Worm (Caenorhabditis elegans) whole organism, mixed stage, embryonic: ENCODE data around the gene Y32G9A.5.

Experiments
- M03D4.4 ChIP-seq: sonication (generic microtip); optimal IDR thresholded peaks from 2 replicates; lab custom pipeline; 2017; ENCODE audit warnings: mild to moderate bottlenecking, missing genetic modification characterization, missing compliant biosample characterization
- bed-3 ChIP-seq: fragments of 200-800 bp; sonication (Bioruptor generic); optimal IDR thresholded peaks from 3 replicates; lab custom pipeline; 2018; ENCODE audit warnings: mild to moderate bottlenecking, missing genetic modification characterization, moderate library complexity, missing compliant biosample characterization
- blmp-1 ChIP-seq: fragments of 150-350 bp; optimal IDR thresholded peaks from 2 replicates; lab custom pipeline; 2014; ENCODE audit warnings: missing biosample characterization, missing genetic modification characterization
- ceh-39 ChIP-seq: fragments of 150-350 bp; optimal IDR thresholded peaks from 2 replicates; lab custom pipeline; 2014; ENCODE audit warnings: missing biosample characterization, missing genetic modification characterization
- ceh-83 ChIP-seq: fragments of 200-800 bp; sonication (Bioruptor generic); optimal IDR thresholded peaks from 2 replicates; lab custom pipeline; 2018; ENCODE audit warnings: mild to moderate bottlenecking, missing genetic modification characterization, missing compliant biosample characterization
- ces-1 ChIP-seq: fragments of 150-350 bp; optimal IDR thresholded peaks from 2 replicates; lab custom pipeline; 2014; ENCODE audit warnings: missing biosample characterization, missing genetic modification reagents, missing genetic modification characterization
- cnd-1 ChIP-seq: fragments of 200-800 bp; sonication (Bioruptor generic); optimal IDR thresholded peaks from 2 replicates; lab custom pipeline; 2018; ENCODE audit warnings: mild to moderate bottlenecking, missing genetic modification characterization, missing compliant biosample characterization
- drap-1 ChIP-seq: fragments of 200-800 bp; sonication (Bioruptor generic); optimal IDR thresholded peaks from 3 replicates; lab custom pipeline; 2018; ENCODE audit warnings: mild to moderate bottlenecking, missing genetic modification characterization, missing compliant biosample characterization
- elt-1 ChIP-seq: sonication (generic microtip); optimal IDR thresholded peaks from 2 replicates; lab custom pipeline; 2017; ENCODE audit warnings: missing genetic modification characterization, mild to moderate bottlenecking, missing compliant biosample characterization, antibody characterized with exemption, moderate library complexity, borderline replicate concordance; ENCODE audit not compliant: insufficient read depth
- elt-3 ChIP-seq: fragments of 150-350 bp; optimal IDR thresholded peaks from 2 replicates; lab custom pipeline; 2014; ENCODE audit warnings: missing biosample characterization, missing genetic modification characterization
- flh-1 ChIP-seq: fragments of 200-800 bp; sonication (Bioruptor generic); optimal IDR thresholded peaks from 2 replicates; lab custom pipeline; 2018; ENCODE audit warnings: mild to moderate bottlenecking, missing genetic modification characterization, moderate library complexity, missing compliant biosample characterization
- ham-2 ChIP-seq: fragments of 200-800 bp; sonication (Bioruptor generic); optimal IDR thresholded peaks from 2 replicates; lab custom pipeline; 2018; ENCODE audit warnings: mild to moderate bottlenecking, missing genetic modification characterization, missing compliant biosample characterization
- hlh-1 ChIP-seq: fragments of 150-350 bp; optimal IDR thresholded peaks from 2 replicates; lab custom pipeline; 2014; ENCODE audit warnings: missing biosample characterization, missing genetic modification reagents, missing genetic modification characterization
- lin-32 ChIP-seq: fragments of 200-800 bp; sonication (Bioruptor generic); optimal IDR thresholded peaks from 2 replicates; lab custom pipeline; 2018; ENCODE audit warnings: mild to moderate bottlenecking, missing genetic modification characterization, missing compliant biosample characterization
- lsy-2 ChIP-seq: fragments of 150-350 bp; optimal IDR thresholded peaks from 2 replicates; lab custom pipeline; 2014; ENCODE audit warnings: missing biosample characterization, missing genetic modification characterization
- mab-5 ChIP-seq: fragments of 150-350 bp; optimal IDR thresholded peaks from 2 replicates; lab custom pipeline; 2014; ENCODE audit warnings: missing biosample characterization, missing genetic modification characterization
- mep-1 ChIP-seq: fragments of 150-350 bp; optimal IDR thresholded peaks from 2 replicates; lab custom pipeline; 2017; ENCODE audit warnings: missing biosample characterization, missing genetic modification reagents, missing genetic modification characterization, inconsistent platforms
- mls-2 ChIP-seq: sonication (generic microtip); optimal IDR thresholded peaks from 2 replicates; lab custom pipeline; 2016; ENCODE audit warnings: mild to moderate bottlenecking, missing genetic modification characterization, moderate library complexity, missing compliant biosample characterization
- nhr-12 ChIP-seq: fragments of 150-350 bp; optimal IDR thresholded peaks from 2 replicates; lab custom pipeline; 2014; ENCODE audit warnings: missing biosample characterization, missing genetic modification characterization
- nhr-237 ChIP-seq: fragments of 150-350 bp; optimal IDR thresholded peaks from 2 replicates; lab custom pipeline; 2014; ENCODE audit warnings: missing biosample characterization, missing genetic modification characterization
- nhr-28 ChIP-seq: fragments of 150-350 bp; optimal IDR thresholded peaks from 2 replicates; lab custom pipeline; 2014; ENCODE audit warnings: missing biosample characterization, missing genetic modification characterization
- nhr-76 ChIP-seq: sonication (generic microtip); optimal IDR thresholded peaks from 2 replicates; lab custom pipeline; 2017; ENCODE audit warnings: missing biosample characterization, missing genetic modification characterization
- pha-4 ChIP-seq: fragments of 150-350 bp; optimal IDR thresholded peaks from 2 replicates; lab custom pipeline; 2018; ENCODE audit warnings: missing biosample characterization, missing genetic modification reagents, missing genetic modification characterization
- sem-2 ChIP-seq: fragments of 200-800 bp; sonication (Bioruptor generic); optimal IDR thresholded peaks from 2 replicates; lab custom pipeline; 2018; ENCODE audit warnings: mild to moderate bottlenecking, missing genetic modification characterization, missing compliant biosample characterization
- snpc-4 ChIP-seq: fragments of 150-350 bp; optimal IDR thresholded peaks from 2 replicates; lab custom pipeline; 2014; ENCODE audit warnings: missing biosample characterization, missing genetic modification characterization
- sptf-1 ChIP-seq: sonication (generic microtip); optimal IDR thresholded peaks from 2 replicates; lab custom pipeline; 2017; ENCODE audit warnings: mild to moderate bottlenecking, missing genetic modification characterization, moderate library complexity, missing compliant biosample characterization
- tbx-8 ChIP-seq: fragments of 200-800 bp; sonication (Bioruptor generic); optimal IDR thresholded peaks from 2 replicates; lab custom pipeline; 2018; ENCODE audit warnings: mild to moderate bottlenecking, missing genetic modification characterization, moderate library complexity, missing compliant biosample characterization
- unc-120 ChIP-seq: sonication (generic microtip); optimal IDR thresholded peaks from 2 replicates; lab custom pipeline; 2017; ENCODE audit warnings: missing genetic modification characterization, missing compliant biosample characterization; ENCODE audit not compliant: poor library complexity, severe bottlenecking
- unc-39 ChIP-seq: fragments of 150-350 bp; optimal IDR thresholded peaks from 2 replicates; lab custom pipeline; 2014; ENCODE audit warnings: missing biosample characterization, missing genetic modification characterization
- unc-62 ChIP-seq: fragments of 150-350 bp; optimal IDR thresholded peaks from 2 replicates; lab custom pipeline; 2014; ENCODE audit warnings: missing biosample characterization, missing genetic modification reagents, missing genetic modification characterization
- zip-8 ChIP-seq: fragments of 150-350 bp; optimal IDR thresholded peaks from 2 replicates; lab custom pipeline; 2014; ENCODE audit warnings: missing biosample characterization, missing genetic modification characterization
- ztf-11 ChIP-seq: fragments of 150-350 bp; optimal IDR thresholded peaks from 2 replicates; lab custom pipeline; 2014; ENCODE audit warnings: missing biosample characterization, missing genetic modification characterization

Gene Y32G9A.5

DNA sequence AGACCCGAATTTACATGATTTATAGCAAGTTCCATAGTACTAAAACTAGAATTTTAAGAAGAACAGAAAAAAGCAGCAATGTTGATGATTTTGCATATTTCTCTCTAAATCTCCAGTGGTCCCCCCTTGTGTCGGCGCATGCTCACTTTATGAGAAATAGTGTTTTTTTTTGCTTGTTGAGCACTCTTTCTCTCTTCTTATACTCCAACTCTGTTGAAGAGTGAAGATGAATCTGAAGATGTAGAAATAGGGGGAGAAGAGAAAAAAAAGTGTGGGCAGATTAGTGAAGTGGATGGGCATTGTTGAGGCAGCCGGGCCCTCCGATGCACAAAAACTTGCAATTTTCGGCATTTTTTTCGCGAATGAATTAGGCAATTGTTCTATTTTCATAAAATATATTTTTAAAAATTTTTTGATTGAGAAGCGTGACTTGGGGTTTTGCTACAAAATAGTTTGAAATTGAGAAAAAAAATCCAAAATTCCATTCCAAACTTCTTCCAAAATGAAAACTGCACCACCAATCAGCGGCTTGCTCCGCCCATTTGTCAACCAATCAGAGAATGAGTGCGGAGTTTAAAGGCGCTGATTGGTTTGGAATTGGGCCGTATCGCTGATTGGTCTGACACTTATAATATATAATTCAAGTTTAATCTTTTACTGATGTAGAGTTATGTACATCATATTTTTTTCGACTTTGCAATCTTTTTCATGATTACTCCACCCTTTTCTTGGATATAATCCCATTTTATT is 33.2 kb downstream of the Y32G9A.5 start:
- TF ChIP-seq M03D4.4 (no peak), ceh-39 (tag; lab: Kevin White, UChicago) (no peak), zip-8 (no peak), sptf-1 (tag; lab: Kevin White, UChicago) (no peak), unc-39 (tag; lab: Kevin White, UChicago) (no peak), flh-1 (GFP tag; lab: Kevin White, UChicago) (no peak), ces-1 (GFP tag; lab: Kevin White, UChicago) (no peak), mab-5 (no peak), nhr-28 (tag; lab: Kevin White, UChicago) (no peak), lin-32 (GFP tag; lab: Kevin White, UChicago) (no peak), ztf-11 (tag; lab: Kevin White, UChicago) (no peak), unc-120 (tag; lab: Kevin White, UChicago) (no peak), mep-1 (tag; lab: Kevin White, UChicago) (no peak)

ce11 chrV:1943465-1943864 is 36.0 kb downstream of the Y32G9A.5 start:
- no peak for TF ChIP-seq ham-2 (GFP tag; lab: Kevin White, UChicago)
- TF ChIP-seq flh-1 (GFP tag; lab: Kevin White, UChicago) = no peak
- TF ChIP-seq elt-3 (tag; lab: Kevin White, UChicago) = no peak
- TF ChIP-seq unc-39 (tag; lab: Kevin White, UChicago) = no peak
- TF ChIP-seq hlh-1 (tag; lab: Kevin White, UChicago) = no peak
- TF ChIP-seq ceh-83 (GFP tag; lab: Kevin White, UChicago) = no peak
- no peak for TF ChIP-seq nhr-76 (tag; lab: Kevin White, UChicago)
- TF ChIP-seq M03D4.4 = no peak
- TF ChIP-seq drap-1 (GFP tag; lab: Kevin White, UChicago) = no peak
- TF ChIP-seq pha-4 = no peak
- TF ChIP-seq bed-3 (GFP tag; lab: Kevin White, UChicago) = no peak
- no peak for TF ChIP-seq mls-2 (tag; lab: Kevin White, UChicago)
- no peak for TF ChIP-seq mep-1 (tag; lab: Kevin White, UChicago)
- TF ChIP-seq tbx-8 (GFP tag; lab: Kevin White, UChicago) = no peak
- TF ChIP-seq lin-32 (GFP tag; lab: Kevin White, UChicago) = no peak
- no peak for TF ChIP-seq mab-5
- TF ChIP-seq sem-2 = no peak
- TF ChIP-seq, all 35 proteins: peak for 0

DNA sequence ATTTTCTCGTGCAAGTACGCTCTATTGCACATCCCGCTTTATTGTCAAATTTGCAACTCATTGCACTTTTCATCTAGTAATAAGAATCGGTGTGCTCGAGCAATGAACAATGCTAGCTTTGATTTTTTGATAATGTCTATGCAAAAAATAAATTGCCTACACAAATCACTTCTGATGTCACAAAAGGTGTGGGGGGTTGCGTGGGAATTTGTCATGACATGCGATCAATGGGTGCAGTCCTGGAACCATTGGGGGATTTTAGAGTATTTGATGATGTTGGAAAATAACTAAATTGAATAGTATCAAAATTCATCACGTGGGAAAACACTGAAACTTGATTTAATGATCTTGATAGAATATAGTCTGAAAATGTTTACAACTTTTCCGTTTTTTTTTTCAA is 38.4 kb downstream of the Y32G9A.5 start:
- TF ChIP-seq zip-8 = no peak
- no peak for TF ChIP-seq elt-1 (tag; lab: Kevin White, UChicago)
- TF ChIP-seq M03D4.4 = no peak
- TF ChIP-seq unc-62 = no peak
- TF ChIP-seq tbx-8 (GFP tag; lab: Kevin White, UChicago) = no peak
- no peak for TF ChIP-seq bed-3 (GFP tag; lab: Kevin White, UChicago)
- TF ChIP-seq nhr-28 (tag; lab: Kevin White, UChicago) = no peak
- TF ChIP-seq lsy-2 (tag; lab: Kevin White, UChicago) = no peak
- no peak for TF ChIP-seq lin-32 (GFP tag; lab: Kevin White, UChicago)
- no peak for TF ChIP-seq nhr-237 (tag; lab: Kevin White, UChicago)
- TF ChIP-seq unc-39 (tag; lab: Kevin White, UChicago) = no peak
- no peak for TF ChIP-seq hlh-1 (tag; lab: Kevin White, UChicago)
- TF ChIP-seq nhr-12 (tag; lab: Kevin White, UChicago) = no peak
- TF ChIP-seq mls-2 (tag; lab: Kevin White, UChicago) = no peak

DNA sequence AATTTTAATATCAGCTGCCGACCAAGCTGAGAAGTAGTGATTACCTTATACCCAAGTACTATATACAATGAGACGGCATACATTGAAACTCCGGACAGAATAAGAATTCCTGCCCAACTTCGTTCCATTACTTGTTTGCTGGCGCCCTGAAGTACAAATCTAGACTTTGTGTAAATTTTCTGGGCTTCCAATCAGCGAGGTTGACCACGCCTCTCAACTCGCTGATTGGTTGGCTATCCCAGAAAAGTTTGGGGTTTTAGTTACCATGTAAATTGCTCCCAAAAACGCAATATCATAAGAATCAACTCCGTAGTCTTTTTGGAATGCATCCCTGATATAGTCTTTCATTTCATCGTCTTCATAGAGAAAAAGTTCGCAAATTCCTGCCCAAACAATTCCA is 47.8 kb downstream of the Y32G9A.5 start:
- TF ChIP-seq cnd-1 (tag; lab: Kevin White, UChicago) = no peak
- no peak for TF ChIP-seq hlh-1 (tag; lab: Kevin White, UChicago)
- no peak for TF ChIP-seq unc-39 (tag; lab: Kevin White, UChicago)
- TF ChIP-seq ham-2 (GFP tag; lab: Kevin White, UChicago) = no peak
- no peak for TF ChIP-seq snpc-4
- no peak for TF ChIP-seq nhr-28 (tag; lab: Kevin White, UChicago)
- TF ChIP-seq blmp-1 (tag; lab: Kevin White, UChicago) = no peak
- TF ChIP-seq ceh-83 (GFP tag; lab: Kevin White, UChicago) = no peak
- TF ChIP-seq pha-4 = no peak
- TF ChIP-seq unc-120 (tag; lab: Kevin White, UChicago) = no peak
